Worm (Caenorhabditis elegans) whole organism, L3 larva: Measurements from ENCODE around the gene dpf-2.

ENCODE experiments used
- R02D3.7 ChIP-seq: fragments of 150-350 bp; optimal IDR thresholded peaks from 2 replicates; lab custom pipeline; 2014; ENCODE audit warnings: missing biosample characterization, missing genetic modification characterization
- ZK546.5 ChIP-seq: sonication (generic microtip); optimal IDR thresholded peaks from 2 replicates; lab custom pipeline; 2017; ENCODE audit warnings: missing biosample characterization, missing genetic modification characterization
- aly-2 ChIP-seq: fragments of 150-350 bp; optimal IDR thresholded peaks from 2 replicates; lab custom pipeline; 2014; ENCODE audit warnings: missing biosample characterization, missing genetic modification characterization
- ama-1 ChIP-seq: fragments of 150-350 bp; optimal IDR thresholded peaks from 2 replicates; lab custom pipeline; 2018
- ceh-16 ChIP-seq: sonication (generic microtip); optimal IDR thresholded peaks from 2 replicates; lab custom pipeline; 2017; ENCODE audit warnings: missing biosample characterization, missing genetic modification characterization
- ceh-28 ChIP-seq: fragments of 150-350 bp; optimal IDR thresholded peaks from 2 replicates; lab custom pipeline; 2014; ENCODE audit warnings: missing biosample characterization, missing genetic modification reagents, missing genetic modification characterization
- ceh-82 ChIP-seq: fragments of 150-350 bp; optimal IDR thresholded peaks from 2 replicates; lab custom pipeline; 2014; ENCODE audit warnings: missing biosample characterization, missing genetic modification characterization
- ceh-9 ChIP-seq: sonication (generic microtip); optimal IDR thresholded peaks from 2 replicates; lab custom pipeline; 2018; ENCODE audit warnings: missing biosample characterization, missing genetic modification characterization
- daf-12 ChIP-seq: fragments of 150-350 bp; optimal IDR thresholded peaks from 2 replicates; lab custom pipeline; 2014; ENCODE audit warnings: missing biosample characterization, missing genetic modification reagents, missing genetic modification characterization
- egl-27 ChIP-seq: sonication (generic microtip); optimal IDR thresholded peaks from 4 replicates; lab custom pipeline; 2017; ENCODE audit warnings: missing biosample characterization, missing genetic modification reagents, missing genetic modification characterization
- egl-5 ChIP-seq: fragments of 150-350 bp; optimal IDR thresholded peaks from 2 replicates; lab custom pipeline; 2017; ENCODE audit warnings: missing biosample characterization, missing genetic modification reagents, missing genetic modification characterization, inconsistent platforms
- elt-1 ChIP-seq: fragments of 150-350 bp; optimal IDR thresholded peaks from 2 replicates; lab custom pipeline; 2014; ENCODE audit warnings: missing biosample characterization, missing genetic modification characterization
- elt-2 ChIP-seq: sonication (generic microtip); optimal IDR thresholded peaks from 2 replicates; lab custom pipeline; 2016; ENCODE audit warnings: missing genetic modification reagents, mild to moderate bottlenecking, missing genetic modification characterization, missing compliant biosample characterization
- eor-1 ChIP-seq, 2 experiments: fragments of 150-350 bp; optimal IDR thresholded peaks; 2 replicates each; lab custom pipeline; 2014 to 2018; ENCODE audit warnings: missing biosample characterization in 2 of 2, missing genetic modification characterization in 2 of 2
- fkh-10 ChIP-seq: sonication (generic microtip); optimal IDR thresholded peaks from 2 replicates; lab custom pipeline; 2017; ENCODE audit warnings: missing biosample characterization, missing genetic modification reagents, missing genetic modification characterization
- fkh-2 ChIP-seq: fragments of 150-350 bp; optimal IDR thresholded peaks from 2 replicates; lab custom pipeline; 2014; ENCODE audit warnings: missing biosample characterization, missing genetic modification reagents, missing genetic modification characterization
- fos-1 ChIP-seq: fragments of 150-350 bp; optimal IDR thresholded peaks from 2 replicates; lab custom pipeline; 2014; ENCODE audit warnings: missing biosample characterization, missing genetic modification characterization
- hmg-11 ChIP-seq: sonication (generic microtip); optimal IDR thresholded peaks from 2 replicates; lab custom pipeline; 2016; ENCODE audit warnings: missing genetic modification characterization, missing compliant biosample characterization
- jun-1 ChIP-seq: fragments of 150-350 bp; optimal IDR thresholded peaks from 2 replicates; lab custom pipeline; 2014; ENCODE audit warnings: missing biosample characterization, missing genetic modification reagents, missing genetic modification characterization
- lsy-12 ChIP-seq: sonication (generic microtip); optimal IDR thresholded peaks from 2 replicates; lab custom pipeline; 2016; ENCODE audit warnings: mild to moderate bottlenecking, missing genetic modification characterization, missing compliant biosample characterization
- mdl-1 ChIP-seq: fragments of 150-350 bp; optimal IDR thresholded peaks from 2 replicates; lab custom pipeline; 2014; ENCODE audit warnings: missing biosample characterization, missing genetic modification characterization
- mml-1 ChIP-seq: fragments of 150-350 bp; sonication (generic microtip); optimal IDR thresholded peaks from 3 replicates; lab custom pipeline; 2014; ENCODE audit warnings: missing biosample characterization, missing genetic modification characterization
- nfya-1 ChIP-seq: sonication (generic microtip); optimal IDR thresholded peaks from 2 replicates; lab custom pipeline; 2017; ENCODE audit warnings: missing genetic modification characterization, mild to moderate bottlenecking, missing compliant biosample characterization, antibody characterized with exemption, moderate library complexity; ENCODE audit not compliant: insufficient read depth
- nhr-11 ChIP-seq: fragments of 150-350 bp; optimal IDR thresholded peaks from 2 replicates; lab custom pipeline; 2014; ENCODE audit warnings: missing biosample characterization, missing genetic modification characterization
- nhr-12 ChIP-seq: fragments of 150-350 bp; optimal IDR thresholded peaks from 2 replicates; lab custom pipeline; 2014; ENCODE audit warnings: missing biosample characterization, missing genetic modification characterization
- nhr-23 ChIP-seq: fragments of 150-350 bp; optimal IDR thresholded peaks from 2 replicates; lab custom pipeline; 2014; ENCODE audit warnings: missing biosample characterization, missing genetic modification reagents, missing genetic modification characterization
- nhr-25 ChIP-seq: sonication (generic microtip); optimal IDR thresholded peaks from 2 replicates; lab custom pipeline; 2017; ENCODE audit warnings: missing biosample characterization, missing genetic modification characterization
- nhr-28 ChIP-seq: fragments of 150-350 bp; optimal IDR thresholded peaks from 2 replicates; lab custom pipeline; 2014; ENCODE audit warnings: missing biosample characterization, missing genetic modification characterization
- nhr-43 ChIP-seq: sonication (generic microtip); optimal IDR thresholded peaks from 2 replicates; lab custom pipeline; 2016; ENCODE audit warnings: mild to moderate bottlenecking, missing genetic modification characterization, missing compliant biosample characterization; ENCODE audit not compliant: poor library complexity, severe bottlenecking
- nhr-67 ChIP-seq: fragments of 150-350 bp; optimal IDR thresholded peaks from 2 replicates; lab custom pipeline; 2014; ENCODE audit warnings: missing biosample characterization, missing genetic modification characterization
- nhr-76 ChIP-seq: fragments of 150-350 bp; sonication (generic microtip); optimal IDR thresholded peaks from 5 replicates; lab custom pipeline; 2014; ENCODE audit warnings: missing biosample characterization, missing genetic modification characterization
- pha-4 ChIP-seq: fragments of 150-350 bp; optimal IDR thresholded peaks from 2 replicates; lab custom pipeline; 2014; ENCODE audit warnings: missing biosample characterization, missing genetic modification reagents, missing genetic modification characterization
- pqm-1 ChIP-seq: fragments of 150-350 bp; optimal IDR thresholded peaks from 2 replicates; lab custom pipeline; 2017; ENCODE audit warnings: missing biosample characterization, missing genetic modification characterization, inconsistent platforms
- skn-1 ChIP-seq: fragments of 150-350 bp; optimal IDR thresholded peaks from 2 replicates; lab custom pipeline; 2014; ENCODE audit warnings: missing biosample characterization, missing genetic modification characterization
- tbx-2 ChIP-seq: sonication (generic microtip); optimal IDR thresholded peaks from 2 replicates; lab custom pipeline; 2016; ENCODE audit warnings: mild to moderate bottlenecking, missing genetic modification characterization, missing compliant biosample characterization
- unc-39 ChIP-seq: sonication (generic microtip); optimal IDR thresholded peaks from 4 replicates; lab custom pipeline; 2017; ENCODE audit warnings: missing biosample characterization, missing genetic modification characterization
- unc-62 ChIP-seq: fragments of 150-350 bp; sonication (generic microtip); optimal IDR thresholded peaks from 4 replicates; lab custom pipeline; 2014; ENCODE audit warnings: missing biosample characterization, missing genetic modification reagents, missing genetic modification characterization
- zag-1 ChIP-seq: fragments of 150-350 bp; optimal IDR thresholded peaks from 2 replicates; lab custom pipeline; 2014; ENCODE audit warnings: missing biosample characterization, missing genetic modification characterization
- ztf-11 ChIP-seq: fragments of 150-350 bp; optimal IDR thresholded peaks from 2 replicates; lab custom pipeline; 2014; ENCODE audit warnings: missing biosample characterization, missing genetic modification characterization
- ztf-4 ChIP-seq: fragments of 150-350 bp; optimal IDR thresholded peaks from 2 replicates; lab custom pipeline; 2014; ENCODE audit warnings: missing biosample characterization, missing genetic modification characterization

Gene dpf-2

DNA sequence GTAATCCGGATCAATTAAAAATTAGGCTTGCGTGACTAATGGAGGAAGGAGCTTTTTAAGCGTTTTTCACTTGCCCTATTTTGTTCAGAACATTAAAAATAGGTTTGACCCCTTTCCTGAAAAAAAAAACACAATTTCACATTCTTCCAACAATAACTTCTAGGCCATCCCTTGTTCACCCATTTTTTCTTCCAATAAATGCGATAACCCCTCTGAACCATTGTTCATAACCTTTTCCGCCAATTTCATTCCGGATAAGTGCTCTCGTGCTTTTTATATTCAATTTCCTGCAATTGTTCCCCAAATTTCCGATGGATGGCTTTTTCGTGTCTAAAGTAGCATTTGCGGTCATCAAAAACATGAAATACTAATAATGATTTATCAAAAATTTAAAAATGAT lies 16.2 kb upstream of the dpf-2 start:
- TF ChIP-seq pha-4 (tag; lab: Kevin White, UChicago) (peak; percentile 25), mml-1 (tag; lab: Kevin White, UChicago) (no peak), ztf-4 (tag; lab: Kevin White, UChicago) (no peak), nhr-25 (no peak), nfya-1 (no peak), ceh-82 (tag; lab: Kevin White, UChicago) (no peak), ceh-9 (tag; lab: Kevin White, UChicago) (no peak), egl-5 (tag; lab: Kevin White, UChicago) (no peak), elt-2 (no peak), nhr-28 (no peak), nhr-23 (tag; lab: Kevin White, UChicago) (peak; percentile 26), unc-62 (GFP tag; lab: Kevin White, UChicago) (no peak), zag-1 (tag; lab: Kevin White, UChicago) (no peak), nhr-76 (tag; lab: Kevin White, UChicago) (no peak), jun-1 (tag; lab: Kevin White, UChicago) (no peak), fos-1 (tag; lab: Kevin White, UChicago) (no peak), fkh-10 (GFP tag; lab: Kevin White, UChicago) (no peak), tbx-2 (tag; lab: Kevin White, UChicago) (peak; percentile 36), lsy-12 (tag; lab: Kevin White, UChicago) (no peak), nhr-12 (no peak), nhr-43 (tag; lab: Kevin White, UChicago) (peak; percentile 74), unc-39 (tag; lab: Kevin White, UChicago) (no peak), eor-1 (tag; optimal IDR thresholded peaks at IDR 0.05; lab: Kevin White, UChicago) (no peak), egl-27 (tag; lab: Kevin White, UChicago) (no peak), elt-1 (no peak), aly-2 (peak; percentile 31), skn-1 (tag; lab: Kevin White, UChicago) (no peak), ztf-11 (tag; lab: Kevin White, UChicago) (no peak), nhr-67 (tag; lab: Kevin White, UChicago) (no peak), nhr-11 (tag; lab: Kevin White, UChicago) (no peak), ama-1 (lab: Kevin White, UChicago) (peak; percentile 72), daf-12 (tag; lab: Kevin White, UChicago) (no peak)
- TF ChIP-seq, all 47 proteins: peak for 6

- TF ChIP-seq fkh-10 (GFP tag; lab: Kevin White, UChicago): no peak
- TF ChIP-seq nhr-11 (tag; lab: Kevin White, UChicago): no peak
- no peak for TF ChIP-seq nhr-28
- TF ChIP-seq egl-27 (tag; lab: Kevin White, UChicago): no peak
- TF ChIP-seq jun-1 (tag; lab: Kevin White, UChicago): peak; percentile 7
- TF ChIP-seq elt-2: peak; percentile 94
- TF ChIP-seq hmg-11: no peak
- TF ChIP-seq eor-1 (tag; optimal IDR thresholded peaks at IDR 0.05; lab: Kevin White, UChicago): no peak
- no peak for TF ChIP-seq tbx-2 (tag; lab: Kevin White, UChicago)
- TF ChIP-seq ceh-16: no peak
- TF ChIP-seq elt-1: no peak
- TF ChIP-seq nhr-76 (tag; lab: Kevin White, UChicago): no peak
- no peak for TF ChIP-seq lsy-12 (tag; lab: Kevin White, UChicago)
- peak; percentile 55 for TF ChIP-seq ama-1 (lab: Kevin White, UChicago)
- TF ChIP-seq nhr-43 (tag; lab: Kevin White, UChicago): peak; percentile 7
- TF ChIP-seq nfya-1: peak; percentile 3
- no peak for TF ChIP-seq fkh-2 (tag; lab: Kevin White, UChicago)
- TF ChIP-seq mml-1 (tag; lab: Kevin White, UChicago): no peak
- TF ChIP-seq pqm-1 (tag; lab: Kevin White, UChicago): peak; percentile 83
- TF ChIP-seq ceh-28: no peak
- no peak for TF ChIP-seq skn-1 (tag; lab: Kevin White, UChicago)
- TF ChIP-seq ZK546.5 (tag; lab: Kevin White, UChicago): no peak
- TF ChIP-seq mdl-1 (tag; lab: Kevin White, UChicago): no peak
- TF ChIP-seq nhr-67 (tag; lab: Kevin White, UChicago): no peak
- TF ChIP-seq ceh-9 (tag; lab: Kevin White, UChicago): no peak
- TF ChIP-seq R02D3.7 (tag; lab: Kevin White, UChicago): no peak
- peak; percentile 29 for TF ChIP-seq pha-4 (tag; lab: Kevin White, UChicago)
- TF ChIP-seq, all 47 proteins: peak for 7
Measured at ce11 chrX:14816717-14817116, 14.9 kb upstream of the dpf-2 start.
